Worm (Caenorhabditis elegans) whole organism, mixed stage, embryonic: ENCODE measurements around the gene K07D4.9.

Experiments
- M03D4.4 ChIP-seq: sonication (generic microtip); optimal IDR thresholded peaks from 2 replicates; lab custom pipeline; 2017; ENCODE audit warnings: mild to moderate bottlenecking, missing genetic modification characterization, missing compliant biosample characterization
- bed-3 ChIP-seq: fragments of 200-800 bp; sonication (Bioruptor generic); optimal IDR thresholded peaks from 3 replicates; lab custom pipeline; 2018; ENCODE audit warnings: mild to moderate bottlenecking, missing genetic modification characterization, moderate library complexity, missing compliant biosample characterization
- ceh-39 ChIP-seq: fragments of 150-350 bp; optimal IDR thresholded peaks from 2 replicates; lab custom pipeline; 2014; ENCODE audit warnings: missing biosample characterization, missing genetic modification characterization
- ceh-43 ChIP-seq: fragments of 200-800 bp; sonication (Bioruptor generic); optimal IDR thresholded peaks from 2 replicates; lab custom pipeline; 2018; ENCODE audit warnings: mild to moderate bottlenecking, missing genetic modification characterization, moderate library complexity, missing compliant biosample characterization
- ceh-83 ChIP-seq: fragments of 200-800 bp; sonication (Bioruptor generic); optimal IDR thresholded peaks from 2 replicates; lab custom pipeline; 2018; ENCODE audit warnings: mild to moderate bottlenecking, missing genetic modification characterization, missing compliant biosample characterization
- ces-1 ChIP-seq: fragments of 150-350 bp; optimal IDR thresholded peaks from 2 replicates; lab custom pipeline; 2014; ENCODE audit warnings: missing biosample characterization, missing genetic modification reagents, missing genetic modification characterization
- cnd-1 ChIP-seq: fragments of 200-800 bp; sonication (Bioruptor generic); optimal IDR thresholded peaks from 2 replicates; lab custom pipeline; 2018; ENCODE audit warnings: mild to moderate bottlenecking, missing genetic modification characterization, missing compliant biosample characterization
- drap-1 ChIP-seq: fragments of 200-800 bp; sonication (Bioruptor generic); optimal IDR thresholded peaks from 3 replicates; lab custom pipeline; 2018; ENCODE audit warnings: mild to moderate bottlenecking, missing genetic modification characterization, missing compliant biosample characterization
- elt-1 ChIP-seq: sonication (generic microtip); optimal IDR thresholded peaks from 2 replicates; lab custom pipeline; 2017; ENCODE audit warnings: missing genetic modification characterization, mild to moderate bottlenecking, missing compliant biosample characterization, antibody characterized with exemption, moderate library complexity, borderline replicate concordance; ENCODE audit not compliant: insufficient read depth
- elt-3 ChIP-seq: fragments of 150-350 bp; optimal IDR thresholded peaks from 2 replicates; lab custom pipeline; 2014; ENCODE audit warnings: missing biosample characterization, missing genetic modification characterization
- flh-1 ChIP-seq: fragments of 200-800 bp; sonication (Bioruptor generic); optimal IDR thresholded peaks from 2 replicates; lab custom pipeline; 2018; ENCODE audit warnings: mild to moderate bottlenecking, missing genetic modification characterization, moderate library complexity, missing compliant biosample characterization
- ham-2 ChIP-seq: fragments of 200-800 bp; sonication (Bioruptor generic); optimal IDR thresholded peaks from 2 replicates; lab custom pipeline; 2018; ENCODE audit warnings: mild to moderate bottlenecking, missing genetic modification characterization, missing compliant biosample characterization
- hlh-1 ChIP-seq: fragments of 150-350 bp; optimal IDR thresholded peaks from 2 replicates; lab custom pipeline; 2014; ENCODE audit warnings: missing biosample characterization, missing genetic modification reagents, missing genetic modification characterization
- lin-13 ChIP-seq: fragments of 150-350 bp; optimal IDR thresholded peaks from 2 replicates; lab custom pipeline; 2014; ENCODE audit warnings: missing biosample characterization, missing genetic modification characterization
- lin-32 ChIP-seq: fragments of 200-800 bp; sonication (Bioruptor generic); optimal IDR thresholded peaks from 2 replicates; lab custom pipeline; 2018; ENCODE audit warnings: mild to moderate bottlenecking, missing genetic modification characterization, missing compliant biosample characterization
- lsy-2 ChIP-seq: fragments of 150-350 bp; optimal IDR thresholded peaks from 2 replicates; lab custom pipeline; 2014; ENCODE audit warnings: missing biosample characterization, missing genetic modification characterization
- mep-1 ChIP-seq: fragments of 150-350 bp; optimal IDR thresholded peaks from 2 replicates; lab custom pipeline; 2017; ENCODE audit warnings: missing biosample characterization, missing genetic modification reagents, missing genetic modification characterization, inconsistent platforms
- mls-2 ChIP-seq: sonication (generic microtip); optimal IDR thresholded peaks from 2 replicates; lab custom pipeline; 2016; ENCODE audit warnings: mild to moderate bottlenecking, missing genetic modification characterization, moderate library complexity, missing compliant biosample characterization
- nhr-12 ChIP-seq: fragments of 150-350 bp; optimal IDR thresholded peaks from 2 replicates; lab custom pipeline; 2014; ENCODE audit warnings: missing biosample characterization, missing genetic modification characterization
- nhr-2 ChIP-seq: fragments of 150-350 bp; optimal IDR thresholded peaks from 2 replicates; lab custom pipeline; 2014; ENCODE audit warnings: missing biosample characterization, missing genetic modification characterization
- nhr-237 ChIP-seq: fragments of 150-350 bp; optimal IDR thresholded peaks from 2 replicates; lab custom pipeline; 2014; ENCODE audit warnings: missing biosample characterization, missing genetic modification characterization
- nhr-76 ChIP-seq: sonication (generic microtip); optimal IDR thresholded peaks from 2 replicates; lab custom pipeline; 2017; ENCODE audit warnings: missing biosample characterization, missing genetic modification characterization
- pha-4 ChIP-seq: fragments of 150-350 bp; optimal IDR thresholded peaks from 2 replicates; lab custom pipeline; 2018; ENCODE audit warnings: missing biosample characterization, missing genetic modification reagents, missing genetic modification characterization
- snpc-4 ChIP-seq: fragments of 150-350 bp; optimal IDR thresholded peaks from 2 replicates; lab custom pipeline; 2014; ENCODE audit warnings: missing biosample characterization, missing genetic modification characterization
- sptf-1 ChIP-seq: sonication (generic microtip); optimal IDR thresholded peaks from 2 replicates; lab custom pipeline; 2017; ENCODE audit warnings: mild to moderate bottlenecking, missing genetic modification characterization, moderate library complexity, missing compliant biosample characterization
- tbx-8 ChIP-seq: fragments of 200-800 bp; sonication (Bioruptor generic); optimal IDR thresholded peaks from 2 replicates; lab custom pipeline; 2018; ENCODE audit warnings: mild to moderate bottlenecking, missing genetic modification characterization, moderate library complexity, missing compliant biosample characterization
- unc-120 ChIP-seq: sonication (generic microtip); optimal IDR thresholded peaks from 2 replicates; lab custom pipeline; 2017; ENCODE audit warnings: missing genetic modification characterization, missing compliant biosample characterization; ENCODE audit not compliant: poor library complexity, severe bottlenecking
- unc-62 ChIP-seq: fragments of 150-350 bp; optimal IDR thresholded peaks from 2 replicates; lab custom pipeline; 2014; ENCODE audit warnings: missing biosample characterization, missing genetic modification reagents, missing genetic modification characterization
- zip-8 ChIP-seq: fragments of 150-350 bp; optimal IDR thresholded peaks from 2 replicates; lab custom pipeline; 2014; ENCODE audit warnings: missing biosample characterization, missing genetic modification characterization
- ztf-11 ChIP-seq: fragments of 150-350 bp; optimal IDR thresholded peaks from 2 replicates; lab custom pipeline; 2014; ENCODE audit warnings: missing biosample characterization, missing genetic modification characterization

The K07D4.9 gene

DNA sequence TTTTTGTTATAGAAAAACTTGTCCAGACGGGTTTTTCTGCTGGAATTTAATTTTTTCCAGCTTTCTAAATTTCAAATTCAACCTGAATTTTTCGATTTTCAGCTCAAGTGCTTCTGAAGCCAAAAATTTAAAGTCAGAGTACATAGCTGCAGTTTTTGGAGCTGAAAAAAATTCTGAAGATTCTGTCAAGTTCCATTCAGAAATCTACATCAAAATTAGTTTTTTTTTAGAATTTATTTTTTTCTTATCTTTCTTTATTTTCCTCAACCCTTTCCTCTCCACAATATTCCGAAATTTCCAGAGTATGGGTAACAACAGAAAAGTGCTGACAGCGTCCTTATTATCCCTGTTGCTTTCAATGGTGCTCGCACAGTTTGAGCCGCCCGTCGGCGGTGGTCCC lies at the start of gene K07D4.9:
TSS of gene K07D4.9 (plus strand) at position 301 of the 400 bp plus-strand sequence.
- no peak for TF ChIP-seq flh-1 (GFP tag; lab: Kevin White, UChicago)
- TF ChIP-seq elt-1 (tag; lab: Kevin White, UChicago): no peak
- TF ChIP-seq unc-120: no peak
- no peak for TF ChIP-seq nhr-237 (tag; lab: Kevin White, UChicago)
- TF ChIP-seq lsy-2: no peak
- TF ChIP-seq hlh-1: no peak
- TF ChIP-seq ceh-83 (GFP tag; lab: Kevin White, UChicago): no peak
- TF ChIP-seq ham-2 (GFP tag; lab: Kevin White, UChicago): no peak
- no peak for TF ChIP-seq tbx-8 (GFP tag; lab: Kevin White, UChicago)
- no peak for TF ChIP-seq lin-13 (tag; lab: Kevin White, UChicago)
- no peak for TF ChIP-seq snpc-4 (tag; lab: Kevin White, UChicago)
- no peak for TF ChIP-seq sptf-1 (tag; lab: Kevin White, UChicago)
- TF ChIP-seq nhr-76: no peak
- TF ChIP-seq, all 35 proteins: peak for 0

DNA sequence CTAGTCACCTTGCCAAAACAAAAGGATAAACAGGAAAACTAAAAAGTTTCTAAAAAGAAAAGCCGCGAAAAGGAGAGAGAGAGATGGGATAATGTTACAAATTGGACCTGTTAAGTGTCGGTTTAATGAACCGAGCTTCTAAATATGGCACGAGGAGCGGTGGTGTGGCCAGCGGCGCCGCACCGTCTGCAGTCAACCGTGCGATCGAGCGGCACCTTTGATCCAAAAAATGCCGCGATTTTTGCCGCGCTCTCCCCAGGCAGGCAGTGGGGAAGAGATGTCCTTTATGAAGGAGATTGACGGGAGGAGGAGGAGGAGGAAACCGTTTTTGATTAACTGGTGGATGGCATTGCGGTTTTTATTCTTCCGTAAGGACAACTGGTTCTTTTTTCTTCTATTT lies 48.0 kb upstream of the K07D4.9 start:
- TF ChIP-seq elt-3 (no peak), ces-1 (GFP tag; lab: Kevin White, UChicago) (no peak), nhr-2 (tag; lab: Kevin White, UChicago) (no peak), unc-120 (no peak)

DNA sequence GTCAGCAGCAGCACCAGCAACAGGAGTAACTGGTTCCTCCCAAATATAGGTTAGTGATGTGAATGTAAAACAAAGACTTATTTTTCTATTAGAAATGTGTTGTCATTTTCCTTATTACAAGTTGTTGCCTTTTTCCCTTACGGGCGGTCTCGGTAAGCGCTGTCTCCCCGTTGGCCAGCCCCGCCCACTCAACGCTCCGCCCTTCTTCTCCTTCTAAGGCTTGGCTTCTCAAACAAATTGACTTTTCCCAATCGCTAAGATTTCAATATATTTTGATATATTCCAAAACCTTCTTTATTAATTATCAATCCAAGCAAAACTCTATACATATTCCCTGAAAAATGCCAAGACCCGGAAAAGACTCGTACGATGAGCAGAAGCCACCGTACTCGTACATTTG lies 46.1 kb upstream of the K07D4.9 start, which contains the start of gene lin-31:
TSS of gene lin-31 (plus strand) at position 237 of the 400 bp plus-strand sequence.
- TF ChIP-seq lin-13 (tag; lab: Kevin White, UChicago) (no peak), ztf-11 (tag; lab: Kevin White, UChicago) (no peak)

DNA sequence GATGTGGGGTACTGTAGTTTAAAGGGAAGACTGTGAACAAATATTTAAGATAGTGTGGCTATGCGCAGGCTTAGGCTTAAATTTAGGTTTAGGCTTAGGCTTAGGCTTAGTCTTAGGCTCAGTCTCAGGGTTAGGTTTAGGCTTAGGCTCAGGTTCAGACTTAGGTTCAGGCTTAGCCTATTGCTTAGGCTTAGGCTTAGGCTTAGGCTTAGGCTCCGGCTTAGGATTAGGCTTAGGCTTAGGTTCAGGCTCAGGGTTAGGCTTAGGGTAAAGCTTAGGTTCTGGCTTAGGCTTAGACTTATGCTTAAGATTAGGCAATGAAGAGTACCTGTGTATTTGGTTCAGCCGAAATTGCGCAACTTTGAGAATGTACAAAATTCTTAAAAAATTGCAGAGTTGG lies 44.1 kb upstream of the K07D4.9 start:
- TF ChIP-seq zip-8 (tag; lab: Kevin White, UChicago) (peak; percentile 4), nhr-12 (no peak)

DNA sequence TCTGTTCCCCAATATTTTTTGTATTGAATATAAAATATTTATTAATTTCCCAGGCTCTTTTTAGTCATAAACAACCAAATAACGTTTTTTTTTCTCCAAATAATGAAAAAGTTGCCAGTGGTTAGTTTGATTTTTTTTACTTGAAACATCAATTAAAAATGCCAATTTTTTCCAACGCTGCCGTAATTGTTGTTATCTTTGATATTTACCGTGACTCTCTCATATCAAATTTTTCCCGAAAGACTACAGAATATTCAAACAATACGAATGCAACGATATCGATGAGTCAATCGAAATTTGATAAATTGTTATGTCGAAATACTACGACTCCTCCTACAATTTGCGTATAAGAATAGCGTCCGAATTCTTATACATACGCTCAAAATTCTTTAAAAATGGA lies 41.5 kb upstream of the K07D4.9 start, which contains the start of gene K10G6.5:
TSS of gene K10G6.5 (plus strand) at position 345 of the 400 bp plus-strand sequence.
- TF ChIP-seq ceh-43 (no peak), mep-1 (tag; lab: Kevin White, UChicago) (no peak), ceh-39 (tag; lab: Kevin White, UChicago) (no peak), mls-2 (tag; lab: Kevin White, UChicago) (no peak), nhr-2 (tag; lab: Kevin White, UChicago) (no peak), snpc-4 (tag; lab: Kevin White, UChicago) (no peak), lin-13 (tag; lab: Kevin White, UChicago) (no peak)

DNA sequence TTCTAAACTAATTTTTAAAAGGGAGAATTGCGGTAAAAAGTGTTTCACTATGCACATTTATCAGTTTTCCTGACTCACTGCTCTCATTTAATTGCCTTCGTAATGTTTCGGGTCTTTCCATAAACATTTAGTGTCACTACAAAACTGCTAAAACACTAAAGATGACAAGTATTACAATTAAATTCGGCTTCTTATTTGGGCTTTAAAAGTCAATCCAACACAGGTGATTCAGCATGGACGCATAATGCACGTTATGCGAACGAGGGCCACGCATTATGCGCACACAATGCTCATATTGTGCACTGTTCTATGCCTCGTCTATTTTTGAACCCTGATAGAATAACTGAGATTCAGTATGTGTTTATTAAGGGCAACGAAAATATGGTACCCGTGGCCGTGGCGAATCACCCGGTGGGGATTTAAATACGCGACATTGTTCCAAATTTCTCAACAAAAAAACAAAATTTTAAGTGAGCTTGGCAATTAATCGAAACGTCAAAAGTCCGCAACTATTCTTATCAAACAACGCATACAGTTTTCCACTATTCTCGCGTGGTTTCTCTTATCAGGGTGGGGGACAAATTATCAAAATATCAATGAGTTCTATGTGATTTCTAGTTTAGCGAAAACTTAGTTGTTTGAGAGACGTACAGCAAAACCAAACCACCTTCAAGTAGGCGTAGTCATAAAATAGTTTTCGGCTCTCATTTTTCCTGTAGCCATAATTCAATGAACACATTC lies 38.6 kb upstream of the K07D4.9 start, which contains the start of gene Y14H12A.2:
TSS of gene Y14H12A.2 (minus strand) at position 51 of the 741 bp plus-strand sequence.
- TF ChIP-seq elt-3: no peak
- TF ChIP-seq drap-1: no peak
- TF ChIP-seq ceh-39 (tag; lab: Kevin White, UChicago): no peak
- no peak for TF ChIP-seq zip-8 (tag; lab: Kevin White, UChicago)
- no peak for TF ChIP-seq sptf-1 (tag; lab: Kevin White, UChicago)
- no peak for TF ChIP-seq unc-120
- no peak for TF ChIP-seq lsy-2
- TF ChIP-seq unc-62 (GFP tag; lab: Kevin White, UChicago): no peak
- TF ChIP-seq nhr-76: no peak
- no peak for TF ChIP-seq elt-1 (tag; lab: Kevin White, UChicago)
- TF ChIP-seq hlh-1: no peak

DNA sequence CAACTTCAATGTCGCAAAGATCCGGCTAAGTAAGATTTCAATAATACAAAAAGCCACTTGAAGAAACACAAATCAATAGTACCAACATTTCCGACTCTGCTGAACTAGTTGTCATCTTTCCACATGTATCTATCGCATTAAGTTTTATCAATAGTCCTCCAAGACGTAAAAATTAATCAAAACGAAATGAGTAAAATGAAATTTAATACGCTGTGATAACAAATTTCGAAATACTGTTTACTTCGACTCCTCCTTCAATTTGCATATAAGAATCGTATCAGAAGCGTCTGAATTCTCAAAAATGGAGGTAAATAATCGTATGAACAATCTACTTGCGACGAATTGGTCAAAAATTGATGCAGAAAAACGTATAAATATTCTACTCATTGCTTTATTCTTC lies 37.7 kb upstream of the K07D4.9 start:
- TF ChIP-seq mep-1 (tag; lab: Kevin White, UChicago): no peak
- no peak for TF ChIP-seq ham-2 (GFP tag; lab: Kevin White, UChicago)
- no peak for TF ChIP-seq lin-13 (tag; lab: Kevin White, UChicago)
- TF ChIP-seq snpc-4 (tag; lab: Kevin White, UChicago): no peak
- no peak for TF ChIP-seq nhr-76
- TF ChIP-seq cnd-1 (tag; lab: Kevin White, UChicago): no peak
- TF ChIP-seq tbx-8 (GFP tag; lab: Kevin White, UChicago): no peak
- no peak for TF ChIP-seq lin-32 (GFP tag; lab: Kevin White, UChicago)
- TF ChIP-seq ztf-11 (tag; lab: Kevin White, UChicago): no peak
- no peak for TF ChIP-seq elt-3
- TF ChIP-seq unc-120: no peak
- TF ChIP-seq flh-1 (GFP tag; lab: Kevin White, UChicago): no peak
- TF ChIP-seq M03D4.4 (tag; lab: Kevin White, UChicago): no peak
- TF ChIP-seq pha-4 (tag; lab: Kevin White, UChicago): no peak
- TF ChIP-seq bed-3 (GFP tag; lab: Kevin White, UChicago): no peak
- TF ChIP-seq ceh-43: no peak
- TF ChIP-seq nhr-12: no peak
- no peak for TF ChIP-seq mls-2 (tag; lab: Kevin White, UChicago)
- no peak for TF ChIP-seq elt-1 (tag; lab: Kevin White, UChicago)
- TF ChIP-seq, all 35 proteins: peak for 0
